Fruit fly (Drosophila melanogaster) whole organism, embryonic: ENCODE results near the gene mgr.
A peak's percentile ranks its signal among the peaks of the same experiment; 100 is the strongest.

Source experiments
- Atf6 ChIP-seq: fragments of 200-800 bp; sonication (Bioruptor generic); IDR thresholded peaks from 2 replicates; pipeline ENCODE4 v1.3.6; 2022; ENCODE audit warnings: missing biosample characterization, missing genetic modification characterization
- B-H2 ChIP-seq: fragments of 200-800 bp; sonication (Bioruptor generic); optimal IDR thresholded peaks from 2 replicates; lab custom pipeline; 2018; ENCODE audit warnings: missing biosample characterization, mild to moderate bottlenecking, missing genetic modification characterization
- BtbVII ChIP-seq: fragments of 200-800 bp; sonication (Bioruptor generic); optimal IDR thresholded peaks from 3 replicates; lab custom pipeline; 2017; ENCODE audit warnings: missing biosample characterization, mild to moderate bottlenecking, missing genetic modification characterization
- C15 ChIP-seq: fragments of 200-800 bp; sonication (Bioruptor generic); IDR thresholded peaks from 3 replicates; pipeline ENCODE4 v1.3.6; 2022; ENCODE audit warnings: missing biosample characterization, missing genetic modification characterization
- CG1024 ChIP-seq: fragments of 200-800 bp; sonication (Bioruptor generic); IDR thresholded peaks from 2 replicates; pipeline ENCODE4 v1.3.6; 2022; ENCODE audit warnings: missing biosample characterization, missing genetic modification characterization
- CG10959 ChIP-seq: fragments of 200-800 bp; sonication (Bioruptor generic); IDR thresholded peaks from 2 replicates; pipeline ENCODE4 v1.3.6; 2022; ENCODE audit warnings: missing biosample characterization, missing genetic modification characterization
- CG11093 ChIP-seq: fragments of 200-800 bp; sonication (Bioruptor generic); IDR thresholded peaks from 3 replicates; pipeline ENCODE4 v1.3.6; 2022; ENCODE audit warnings: missing biosample characterization, missing genetic modification characterization
- CG11398 ChIP-seq: fragments of 200-800 bp; sonication (Bioruptor generic); optimal IDR thresholded peaks from 2 replicates; lab custom pipeline; 2016; ENCODE audit warnings: missing biosample characterization, missing genetic modification characterization
- CG11695 ChIP-seq: fragments of 200-800 bp; sonication (Bioruptor generic); IDR thresholded peaks from 3 replicates; pipeline ENCODE4 v1.3.6; 2022; ENCODE audit warnings: missing biosample characterization, missing genetic modification characterization
- CG11696 ChIP-seq: fragments of 200-800 bp; sonication (Bioruptor generic); IDR thresholded peaks from 2 replicates; pipeline ENCODE4 v1.3.6; 2022; ENCODE audit warnings: missing biosample characterization, missing genetic modification characterization
- CG12391 ChIP-seq: fragments of 200-800 bp; sonication (Bioruptor generic); optimal IDR thresholded peaks from 3 replicates; lab custom pipeline; 2018; ENCODE audit warnings: missing biosample characterization, mild to moderate bottlenecking, missing genetic modification characterization, moderate library complexity
- CG14014 ChIP-seq: fragments of 200-800 bp; sonication (Bioruptor generic); IDR thresholded peaks from 2 replicates; pipeline ENCODE4 v1.3.6; 2022; ENCODE audit warnings: missing biosample characterization, missing genetic modification characterization
- CG16813 ChIP-seq: fragments of 200-800 bp; sonication (Bioruptor generic); IDR thresholded peaks from 3 replicates; pipeline ENCODE4 v1.3.6; 2022; ENCODE audit warnings: missing biosample characterization, missing genetic modification characterization; ENCODE audit not compliant: partially characterized antibody
- CG17802 ChIP-seq: fragments of 200-800 bp; sonication (Bioruptor generic); optimal IDR thresholded peaks from 2 replicates; lab custom pipeline; 2018; ENCODE audit warnings: missing biosample characterization, mild to moderate bottlenecking, missing genetic modification characterization, moderate library complexity
- CG33213 ChIP-seq: fragments of 200-800 bp; sonication (Bioruptor generic); optimal IDR thresholded peaks from 3 replicates; lab custom pipeline; 2016; ENCODE audit warnings: missing biosample characterization, missing genetic modification characterization
- CG7839 ChIP-seq: fragments of 200-800 bp; sonication (Bioruptor generic); optimal IDR thresholded peaks from 3 replicates; lab custom pipeline; 2018; ENCODE audit warnings: missing biosample characterization, mild to moderate bottlenecking, missing genetic modification characterization, moderate library complexity
- CG8290 ChIP-seq, 3 experiments: fragments of 200-800 bp; sonication (Bioruptor generic); optimal IDR thresholded peaks; 2 replicates each; lab custom pipeline; 2016 to 2019; ENCODE audit warnings: missing biosample characterization in 3 of 3, missing genetic modification characterization in 3 of 3, mild to moderate bottlenecking in 2 of 3, moderate library complexity in 1 of 3
- CG9817 ChIP-seq: fragments of 200-800 bp; sonication (Bioruptor generic); optimal IDR thresholded peaks from 2 replicates; lab custom pipeline; 2018; ENCODE audit warnings: missing biosample characterization, mild to moderate bottlenecking, missing genetic modification characterization, moderate library complexity
- CHES-1-like ChIP-seq: fragments of 200-800 bp; sonication (Bioruptor generic); optimal IDR thresholded peaks from 2 replicates; lab custom pipeline; 2016; ENCODE audit warnings: missing biosample characterization, missing genetic modification characterization
- Dek ChIP-seq: fragments of 200-800 bp; sonication (Bioruptor generic); optimal IDR thresholded peaks from 3 replicates; lab custom pipeline; 2019; ENCODE audit warnings: missing biosample characterization, mild to moderate bottlenecking, missing genetic modification characterization, moderate library complexity
- Dll ChIP-seq: fragments of 200-800 bp; sonication (Bioruptor generic); IDR thresholded peaks from 4 replicates; pipeline ENCODE4 v1.3.6; 2022; ENCODE audit warnings: missing biosample characterization, missing genetic modification characterization; ENCODE audit not compliant: partially characterized antibody
- Drgx ChIP-seq: fragments of 200-800 bp; sonication (Bioruptor generic); IDR thresholded peaks from 2 replicates; pipeline ENCODE4 v1.3.6; 2022; ENCODE audit warnings: missing biosample characterization, missing genetic modification characterization
- ERR ChIP-seq: fragments of 200-800 bp; sonication (Bioruptor generic); optimal IDR thresholded peaks from 2 replicates; lab custom pipeline; 2016; ENCODE audit warnings: missing biosample characterization, missing genetic modification characterization
- Eip74EF ChIP-seq, 2 experiments: fragments of 200-800 bp in 1 of 2; fragments of >200 bp in 1 of 2; sonication (Bioruptor generic) in 1 of 2; optimal IDR thresholded peaks; 2 replicates each; lab custom pipeline; 2017 to 2019; ENCODE audit warnings: missing biosample characterization in 2 of 2, missing genetic modification characterization in 2 of 2, mild to moderate bottlenecking in 1 of 2, moderate library complexity in 1 of 2
- Ets65A ChIP-seq: fragments of 200-800 bp; sonication (Bioruptor generic); peaks from one replicate; lab custom pipeline; 2016; ENCODE audit warnings: missing biosample characterization, missing genetic modification characterization
- GATAe ChIP-seq: fragments of 200-800 bp; sonication (Bioruptor generic); conservative IDR thresholded peaks from 2 replicates; pipeline ENCODE4 v1.3.6; 2022; ENCODE audit warnings: missing biosample characterization, missing genetic modification characterization
- HmgZ ChIP-seq: fragments of 200-800 bp; sonication (Bioruptor generic); optimal IDR thresholded peaks from 2 replicates; lab custom pipeline; 2018; ENCODE audit warnings: missing biosample characterization, mild to moderate bottlenecking, missing genetic modification characterization
- MTF-1 ChIP-seq: fragments of 200-800 bp; sonication (Bioruptor generic); optimal IDR thresholded peaks from 2 replicates; lab custom pipeline; 2018; ENCODE audit warnings: missing biosample characterization, mild to moderate bottlenecking, missing genetic modification characterization, borderline replicate concordance
- Nf-YB ChIP-seq: fragments of 200-800 bp; sonication (Bioruptor generic); optimal IDR thresholded peaks from 3 replicates; lab custom pipeline; 2019; ENCODE audit warnings: missing biosample characterization, mild to moderate bottlenecking, missing genetic modification characterization, moderate library complexity
- Optix ChIP-seq: fragments of 200-800 bp; sonication (Bioruptor generic); IDR thresholded peaks from 3 replicates; pipeline ENCODE4 v1.3.6; 2022; ENCODE audit warnings: missing biosample characterization, missing genetic modification characterization
- Sry-β ChIP-seq: fragments of 200-800 bp; sonication (Bioruptor generic); optimal IDR thresholded peaks from 2 replicates; lab custom pipeline; 2018; ENCODE audit warnings: missing biosample characterization, mild to moderate bottlenecking, missing genetic modification characterization, moderate library complexity
- TFAM ChIP-seq: fragments of 200-800 bp; sonication (Bioruptor generic); optimal IDR thresholded peaks from 2 replicates; lab custom pipeline; 2017; ENCODE audit warnings: missing biosample characterization, missing genetic modification characterization, inconsistent platforms
- Usf ChIP-seq: fragments of 200-800 bp; sonication (Bioruptor generic); optimal IDR thresholded peaks from 2 replicates; lab custom pipeline; 2017; ENCODE audit warnings: missing genotype, missing biosample characterization, missing genetic modification characterization
- Vsx1 ChIP-seq: fragments of 200-800 bp; sonication (Bioruptor generic); optimal IDR thresholded peaks from 2 replicates; lab custom pipeline; 2017; ENCODE audit warnings: missing biosample characterization, mild to moderate bottlenecking, missing genetic modification characterization, missing genetic modification reagents
- Xrp1 ChIP-seq: fragments of 200-800 bp; sonication (Bioruptor generic); IDR thresholded peaks from 2 replicates; pipeline ENCODE4 v1.3.6; 2022; ENCODE audit warnings: missing biosample characterization, missing genetic modification characterization
- ase ChIP-seq: fragments of 200-800 bp; sonication (Bioruptor generic); IDR thresholded peaks from 3 replicates; pipeline ENCODE4 v1.3.6; 2022; ENCODE audit warnings: missing biosample characterization, missing genetic modification characterization
- bab2 ChIP-seq: fragments of 200-800 bp; sonication (Bioruptor generic); optimal IDR thresholded peaks from 2 replicates; lab custom pipeline; 2016; ENCODE audit warnings: missing biosample characterization, missing genetic modification characterization
- bbx ChIP-seq: fragments of 200-800 bp; sonication (Bioruptor generic); IDR thresholded peaks from 2 replicates; pipeline ENCODE4 v1.3.6; 2022; ENCODE audit warnings: missing biosample characterization, missing genetic modification characterization; ENCODE audit not compliant: partially characterized antibody
- chn ChIP-seq: fragments of 200-800 bp; sonication (Bioruptor generic); optimal IDR thresholded peaks from 2 replicates; lab custom pipeline; 2016; ENCODE audit warnings: missing biosample characterization, missing genetic modification characterization
- emc ChIP-seq: fragments of 200-800 bp; sonication (Bioruptor generic); optimal IDR thresholded peaks from 2 replicates; lab custom pipeline; 2016; ENCODE audit warnings: missing biosample characterization, missing genetic modification characterization
- h ChIP-seq: fragments of >200 bp; optimal IDR thresholded peaks from 2 replicates; lab custom pipeline; 2017
- hb ChIP-seq: fragments of 200-800 bp; sonication (Bioruptor generic); IDR thresholded peaks from 3 replicates; pipeline ENCODE4 v1.3.6; 2022; ENCODE audit warnings: missing biosample characterization, missing genetic modification characterization; ENCODE audit not compliant: partially characterized antibody
- odd ChIP-seq: fragments of 200-800 bp; sonication (Bioruptor generic); optimal IDR thresholded peaks from 2 replicates; lab custom pipeline; 2017; ENCODE audit warnings: missing biosample characterization, mild to moderate bottlenecking, missing genetic modification characterization
- p53 ChIP-seq: fragments of 200-800 bp; sonication (Bioruptor generic); optimal IDR thresholded peaks from 2 replicates; lab custom pipeline; 2016; ENCODE audit warnings: missing biosample characterization, missing genetic modification characterization
- pfk ChIP-seq: fragments of 200-800 bp; sonication (Bioruptor generic); optimal IDR thresholded peaks from 2 replicates; lab custom pipeline; 2018; ENCODE audit warnings: missing biosample characterization, mild to moderate bottlenecking, missing genetic modification characterization, moderate library complexity
- phol ChIP-seq: fragments of 200-800 bp; sonication (Bioruptor generic); optimal IDR thresholded peaks from 3 replicates; lab custom pipeline; 2018; ENCODE audit warnings: missing biosample characterization, mild to moderate bottlenecking, missing genetic modification characterization, moderate library complexity
- sens ChIP-seq: fragments of 200-800 bp; sonication (Bioruptor generic); peaks from one replicate; lab custom pipeline; 2016; ENCODE audit warnings: missing biosample characterization, missing genetic modification characterization
- slou ChIP-seq: fragments of 200-800 bp; sonication (Bioruptor generic); optimal IDR thresholded peaks from 3 replicates; lab custom pipeline; 2016; ENCODE audit warnings: missing biosample characterization, missing genetic modification characterization
- tap ChIP-seq: fragments of 200-800 bp; optimal IDR thresholded peaks from 3 replicates; lab custom pipeline; 2019; ENCODE audit warnings: missing biosample characterization, mild to moderate bottlenecking, missing genetic modification characterization, moderate library complexity
- trem ChIP-seq: fragments of 200-800 bp; optimal IDR thresholded peaks from 3 replicates; lab custom pipeline; 2019; ENCODE audit warnings: missing biosample characterization, mild to moderate bottlenecking, missing genetic modification characterization, moderate library complexity
- twi ChIP-seq: fragments of 200-800 bp; optimal IDR thresholded peaks from 2 replicates; lab custom pipeline; 2019; ENCODE audit warnings: missing biosample characterization, mild to moderate bottlenecking, missing genetic modification characterization, moderate library complexity
- wor ChIP-seq: fragments of 200-800 bp; sonication (Bioruptor generic); IDR thresholded peaks from 2 replicates; pipeline ENCODE4 v1.3.6; 2022; ENCODE audit warnings: missing biosample characterization, missing genetic modification characterization

Gene mgr

dm6 chr3R:11368766-11369165, 40.9 kb downstream of the mgr start (continued):
- TF ChIP-seq Sry-β (no peak), C15 (GFP tag; lab: Robert Waterston, UW) (no peak), B-H2 (GFP tag; lab: Kevin White, UChicago) (no peak), twi (tag; lab: Kevin White, UChicago) (peak; percentile 23), CG7839 (tag; lab: Kevin White, UChicago) (no peak), CG1024 (GFP tag; lab: Robert Waterston, UW) (no peak), CG8290 (GFP tag; optimal IDR thresholded peaks at IDR 0.05; lab: Kevin White, UChicago) (peak; percentile 10), CG8290 (tag; optimal IDR thresholded peaks at IDR 0.05; lab: Kevin White, UChicago) (no peak), CG9817 (no peak), pfk (GFP tag; lab: Kevin White, UChicago) (no peak), CG12391 (peak; percentile 73), ERR (GFP tag; lab: Kevin White, UChicago) (no peak), Vsx1 (no peak), TFAM (GFP tag; lab: Kevin White, UChicago) (no peak), h (lab: Kevin White, UChicago) (no peak), emc (GFP tag; lab: Kevin White, UChicago) (no peak), CG14014 (GFP tag; lab: Robert Waterston, UW) (no peak), bab2 (GFP tag; lab: Kevin White, UChicago) (no peak), chn (GFP tag; lab: Kevin White, UChicago) (peak; percentile 21), slou (no peak), bbx (GFP tag; lab: Robert Waterston, UW) (no peak), hb (GFP tag; lab: Robert Waterston, UW) (no peak), ase (GFP tag; lab: Robert Waterston, UW) (no peak), BtbVII (GFP tag; lab: Kevin White, UChicago) (no peak), trem (tag; lab: Kevin White, UChicago) (peak; percentile 68), Eip74EF (GFP tag; optimal IDR thresholded peaks at IDR 0.05; lab: Kevin White, UChicago) (no peak), Optix (GFP tag; lab: Robert Waterston, UW) (no peak), CG11695 (GFP tag; lab: Robert Waterston, UW) (0 out of 3 replicates have a peak, but pooled peaks have one; percentile 18), Atf6 (GFP tag; lab: Robert Waterston, UW) (no peak), CG10959 (GFP tag; lab: Robert Waterston, UW) (peak; percentile 60; the same call in 1 of the 2 replicates), CG11696 (GFP tag; lab: Robert Waterston, UW) (no peak), odd (no peak), CG11398 (no peak), Nf-YB (peak; percentile 35), CG17802 (no peak), wor (GFP tag; lab: Robert Waterston, UW) (no peak), Dek (tag; lab: Kevin White, UChicago) (no peak), CG16813 (no peak), sens (GFP tag; lab: Kevin White, UChicago) (peak; percentile 97), CHES-1-like (GFP tag; lab: Kevin White, UChicago) (no peak), MTF-1 (GFP tag; lab: Kevin White, UChicago) (no peak), Usf (GFP tag; lab: Kevin White, UChicago) (peak; percentile 26), Xrp1 (peak; percentile 81), GATAe (GFP tag; lab: Robert Waterston, UW) (no peak), phol (tag; lab: Kevin White, UChicago) (peak; percentile 80), Ets65A (GFP tag; lab: Kevin White, UChicago) (peak; percentile 83), HmgZ (tag; lab: Kevin White, UChicago) (no peak), CG11093 (GFP tag; lab: Robert Waterston, UW) (no peak), Dll (GFP tag; lab: Robert Waterston, UW) (no peak), CG33213 (no peak), tap (tag; lab: Kevin White, UChicago) (no peak), Drgx (GFP tag; lab: Robert Waterston, UW) (no peak), p53 (no peak)
